Fruit fly (Drosophila melanogaster): ENCODE measurements around the gene Galk.

Galk gene

dm6 chr3L:9027122-9027696 lies 41.3 kb upstream of the Galk start (continued):
- 0 out of 4 replicates have a peak, but pooled peaks have one; percentile 37 for TF ChIP-seq chinmo (GFP tag; IDR thresholded peaks at IDR 0.05; ENCODE audit: partially characterized antibody)
- TF ChIP-seq H2.0 (GFP tag; IDR thresholded peaks at IDR 0.05), result no peak
- TF ChIP-seq jigr1 (GFP tag; IDR thresholded peaks at IDR 0.05), result no peak

dm6 chr3L:9026568-9026967 lies 40.7 kb upstream of the Galk start:
- TF ChIP-seq gem (tag; optimal IDR thresholded peaks at IDR 0.05) (peak; percentile 15), dmrt99B (tag; optimal IDR thresholded peaks at IDR 0.05) (peak; percentile 2), sens (GFP tag) (peak; percentile 41), Tbp (GFP tag; optimal IDR thresholded peaks at IDR 0.05) (no peak), D19A (tag; optimal IDR thresholded peaks at IDR 0.05) (peak; percentile 92), CG5953 (GFP tag; IDR thresholded peaks at IDR 0.05) (no peak)

- TF ChIP-seq chm (GFP tag; IDR thresholded peaks at IDR 0.05) (peak; percentile 91), CG8944 (GFP tag; optimal IDR thresholded peaks at IDR 0.05) (peak; percentile 75), zen2 (GFP tag; IDR thresholded peaks at IDR 0.05; ENCODE audit: partially characterized antibody) (no peak), eyg (GFP tag; optimal IDR thresholded peaks at IDR 0.05) (peak; percentile 62), CG4707 (GFP tag; optimal IDR thresholded peaks at IDR 0.05) (peak; percentile 51), Bdp1 (GFP tag; optimal IDR thresholded peaks at IDR 0.05) (peak; percentile 43), CG11695 (GFP tag; IDR thresholded peaks at IDR 0.05) (peak; percentile 92), CG2678 (tag; optimal IDR thresholded peaks at IDR 0.05) (peak; percentile 91), chinmo (GFP tag; IDR thresholded peaks at IDR 0.05; ENCODE audit: partially characterized antibody) (no peak), sd (tag; optimal IDR thresholded peaks at IDR 0.05) (peak; percentile 61), Doc3 (GFP tag; IDR thresholded peaks at IDR 0.05; ENCODE audit: partially characterized antibody) (no peak), Spps (tag; optimal IDR thresholded peaks at IDR 0.05) (peak; percentile 47), p53 (GFP tag; optimal IDR thresholded peaks at IDR 0.05) (no peak), CG4854 (GFP tag; optimal IDR thresholded peaks at IDR 0.05) (peak; percentile 68), btn (GFP tag; optimal IDR thresholded peaks at IDR 0.05) (peak; percentile 60), CG4282 (GFP tag; optimal IDR thresholded peaks at IDR 0.05) (peak; percentile 45), CG3281 (GFP tag; optimal IDR thresholded peaks at IDR 0.05) (peak; percentile 73), CG17359 (tag; optimal IDR thresholded peaks at IDR 0.05) (peak; percentile 86), CG14050 (GFP tag; IDR thresholded peaks at IDR 0.05) (peak; percentile 81), hbn (GFP tag; IDR thresholded peaks at IDR 0.05; ENCODE audit: partially characterized antibody) (no peak), unc-4 (GFP tag; IDR thresholded peaks at IDR 0.05; ENCODE audit: partially characterized antibody) (no peak), crp (GFP tag; optimal IDR thresholded peaks at IDR 0.05) (peak in 1 of 2 experiments; percentile 30), tgo (GFP tag; IDR thresholded peaks at IDR 0.05) (peak; percentile 90), sisA (GFP tag; IDR thresholded peaks at IDR 0.05) (peak; percentile 89), Dp (GFP tag; optimal IDR thresholded peaks at IDR 0.05) (no peak), lola (GFP tag; optimal IDR thresholded peaks at IDR 0.05) (peak in 1 of 3 experiments; percentile 79), mld (GFP tag; IDR thresholded peaks at IDR 0.05; ENCODE audit: partially characterized antibody) (no peak), CG17612 (GFP tag; IDR thresholded peaks at IDR 0.05) (peak; percentile 73), Lhr (GFP tag; optimal IDR thresholded peaks at IDR 0.05) (peak; percentile 38), CG12299 (tag; optimal IDR thresholded peaks at IDR 0.05) (peak; percentile 65), slp2 (GFP tag; optimal IDR thresholded peaks at IDR 0.05) (peak; percentile 70), B-H2 (GFP tag; optimal IDR thresholded peaks at IDR 0.05) (no peak), phol (tag; optimal IDR thresholded peaks at IDR 0.05) (peak; percentile 88), CG34422 (GFP tag; IDR thresholded peaks at IDR 0.05) (peak; percentile 92), YL-1 (GFP tag; optimal IDR thresholded peaks at IDR 0.05) (no peak), fd96Cb (tag; optimal IDR thresholded peaks at IDR 0.05) (peak; percentile 88), CG10366 (GFP tag; IDR thresholded peaks at IDR 0.05) (peak; percentile 92), CG1603 (tag; optimal IDR thresholded peaks at IDR 0.05) (peak; percentile 76)
Observed at dm6 chr3L:9025680-9026079, 39.8 kb upstream of the Galk start.
